Worm (Caenorhabditis elegans): Measurements from ENCODE around the gene B0238.12.
A peak's percentile ranks its signal among the peaks of the same experiment; 100 is the strongest.

The B0238.12 gene

ce11 chrV:5275426-5276007 lies 9.9 kb downstream of the B0238.12 start (continued):
- TF ChIP-seq dmd-8 (GFP tag; IDR thresholded peaks at IDR 0.05) (0 out of 2 replicates have a peak, but pooled peaks have one; percentile 22), nhr-77 (tag; optimal IDR thresholded peaks at IDR 0.05) (no peak), F49E8.2 (tag; optimal IDR thresholded peaks at IDR 0.05; ENCODE audit: borderline replicate concordance) (peak; percentile 6), zfp-3 (GFP tag; conservative IDR thresholded peaks at IDR 0.05) (peak; percentile 69; the same call in 1 of the 2 replicates), madf-5 (GFP tag; IDR thresholded peaks at IDR 0.05) (no peak), F26F4.8 (GFP tag; conservative IDR thresholded peaks at IDR 0.05) (no peak), nhr-28 (tag; optimal IDR thresholded peaks at IDR 0.05) (no peak), dpl-1 (GFP tag; optimal IDR thresholded peaks at IDR 0.05) (peak; percentile 0), F10B5.3 (tag; optimal IDR thresholded peaks at IDR 0.05) (no peak), cey-2 (tag; optimal IDR thresholded peaks at IDR 0.05; ENCODE audit: borderline replicate concordance, insufficient read depth) (no peak), pqm-1 (tag; optimal IDR thresholded peaks at IDR 0.05) (no peak), nhr-11 (tag; optimal IDR thresholded peaks at IDR 0.05) (no peak), lsy-2 (tag; optimal IDR thresholded peaks at IDR 0.05) (peak in 1 of 2 experiments; percentile 2), snpc-1.2 (GFP tag; IDR thresholded peaks at IDR 0.05) (no peak), madf-9 (GFP tag; conservative IDR thresholded peaks at IDR 0.05) (no peak), lir-3 (tag; optimal IDR thresholded peaks at IDR 0.05) (no peak), aha-1 (tag) (peak; percentile 90), php-3 (GFP tag; IDR thresholded peaks at IDR 0.05) (no peak), hif-1 (tag; optimal IDR thresholded peaks at IDR 0.05) (no peak), nhr-111 (GFP tag; optimal IDR thresholded peaks at IDR 0.05) (peak; percentile 12), daf-16 (GFP tag; optimal IDR thresholded peaks at IDR 0.05) (peak in 1 of 2 experiments; percentile 82), daf-16 (tag; optimal IDR thresholded peaks at IDR 0.05) (peak; percentile 31), nhr-6 (tag; optimal IDR thresholded peaks at IDR 0.05) (no peak), T26A8.4 (GFP tag; IDR thresholded peaks at IDR 0.05) (peak; percentile 66), lin-39 (tag; optimal IDR thresholded peaks at IDR 0.05) (no peak), daf-8 (GFP tag; IDR thresholded peaks at IDR 0.05) (no peak), mxl-2 (GFP tag; conservative IDR thresholded peaks at IDR 0.05) (no peak), R02D3.7 (tag; optimal IDR thresholded peaks at IDR 0.05) (no peak), hmg-1.1 (GFP tag; IDR thresholded peaks at IDR 0.05) (no peak), nhr-41 (GFP tag; IDR thresholded peaks at IDR 0.05) (no peak), zag-1 (tag; optimal IDR thresholded peaks at IDR 0.05) (no peak), nhr-102 (tag; optimal IDR thresholded peaks at IDR 0.05) (peak; percentile 53), arid-1 (GFP tag; conservative IDR thresholded peaks at IDR 0.05) (no peak), unc-130 (GFP tag; optimal IDR thresholded peaks at IDR 0.05) (no peak), ceh-28 (tag; optimal IDR thresholded peaks at IDR 0.05) (no peak), vab-7 (GFP tag; IDR thresholded peaks at IDR 0.05) (no peak), nhr-76 (tag; optimal IDR thresholded peaks at IDR 0.05) (no peak), lin-1 (GFP tag; IDR thresholded peaks at IDR 0.05) (no peak)

- TF ChIP-seq fos-1 (tag; optimal IDR thresholded peaks at IDR 0.05), result no peak
- TF ChIP-seq cey-2 (tag; optimal IDR thresholded peaks at IDR 0.05; ENCODE audit: borderline replicate concordance, insufficient read depth), result no peak
- TF ChIP-seq Y5F2A.4 (GFP tag; optimal IDR thresholded peaks at IDR 0.05), result no peak
- no peak for TF ChIP-seq T20F7.1 (GFP tag; optimal IDR thresholded peaks at IDR 0.05)
- no peak for TF ChIP-seq lin-29 (GFP tag; IDR thresholded peaks at IDR 0.05)
- no peak for TF ChIP-seq nhr-76 (tag; optimal IDR thresholded peaks at IDR 0.05)
- no peak for TF ChIP-seq ceh-32 (tag; optimal IDR thresholded peaks at IDR 0.05; ENCODE audit: poor library complexity)
- TF ChIP-seq lir-3 (tag; optimal IDR thresholded peaks at IDR 0.05), result no peak
- TF ChIP-seq ztf-11 (tag; optimal IDR thresholded peaks at IDR 0.05), result no peak
These were observed 12.4 kb downstream of the B0238.12 start, which contains the start of gene B0238.9 for ce11 chrV:5278001-5278400. B0238.9 (minus strand) TSS chrV:5278101.
